Fruit fly (Drosophila melanogaster) whole organism, pupa: ENCODE data around the gene COX5A.

Experiments used
- CG10348 ChIP-seq: fragments of 200-800 bp; sonication (Bioruptor generic); IDR thresholded peaks from 2 replicates; pipeline ENCODE4 v1.3.6; 2022; ENCODE audit warnings: missing biosample characterization, missing genetic modification characterization
- CG34367 ChIP-seq: fragments of 200-800 bp; sonication (Bioruptor generic); optimal IDR thresholded peaks from 2 replicates; lab custom pipeline; 2018; ENCODE audit warnings: missing biosample characterization, mild to moderate bottlenecking, missing genetic modification characterization
- CG8301 ChIP-seq: fragments of 200-800 bp; sonication (Bioruptor generic); optimal IDR thresholded peaks from 2 replicates; lab custom pipeline; 2018; ENCODE audit warnings: missing biosample characterization, mild to moderate bottlenecking, missing genetic modification characterization

DNA sequence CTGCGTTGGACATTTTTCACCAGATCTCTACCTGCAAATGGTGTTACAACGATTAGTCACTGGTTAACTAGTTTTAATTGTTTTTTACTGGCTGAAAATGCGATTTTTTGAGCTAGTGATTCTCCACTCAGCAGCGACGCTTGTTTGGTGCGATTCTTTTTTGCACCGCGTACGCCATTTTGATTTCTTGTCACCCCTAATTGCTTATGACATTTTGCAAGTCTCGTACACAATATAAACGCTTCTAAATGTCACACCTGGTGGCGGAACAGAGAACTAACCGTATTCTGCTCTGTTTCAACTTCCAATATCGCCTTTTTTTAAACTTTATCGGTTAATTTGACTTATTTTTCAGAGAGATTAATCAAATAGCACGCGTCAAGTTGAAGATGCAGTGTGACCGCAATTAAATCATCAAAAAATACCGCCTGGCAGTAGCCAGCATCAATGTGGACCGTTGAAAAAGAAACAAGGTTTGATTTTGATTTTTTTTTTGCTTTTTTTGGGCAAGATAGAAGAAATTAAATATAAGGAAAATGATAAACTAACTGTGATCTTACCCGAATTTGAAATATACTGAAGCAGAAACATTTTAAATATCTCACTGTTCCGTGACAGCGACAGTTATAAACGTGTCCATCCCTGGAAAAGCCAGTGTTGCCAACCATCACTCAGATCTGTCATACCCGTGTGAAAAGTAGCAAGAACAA lies at the start of gene COX5A, which contains the start of gene glo:
- no peak for TF ChIP-seq CG10348 (GFP tag; lab: Robert Waterston, UW)
- peak; percentile 26 for TF ChIP-seq CG34367 (tag; lab: Kevin White, UChicago)
- TF ChIP-seq CG8301 (tag; lab: Kevin White, UChicago), result peak; percentile 23
